Fruit fly (Drosophila melanogaster) Kc167 (cell line): ENCODE data around the gene CG14042.

ENCODE experiments used
- Myc ChIP-seq: fragments of >200 bp; optimal IDR thresholded peaks from 2 replicates; lab custom pipeline; 2017; ENCODE audit warnings: missing external identifiers
- Sin3A ChIP-seq: fragments of >200 bp; optimal IDR thresholded peaks from 2 replicates; lab custom pipeline; 2018; ENCODE audit warnings: missing external identifiers
- h ChIP-seq: fragments of >200 bp; optimal IDR thresholded peaks from 3 replicates; lab custom pipeline; 2018; ENCODE audit warnings: missing external identifiers
- insv ChIP-seq: fragments of >200 bp; optimal IDR thresholded peaks from 3 replicates; lab custom pipeline; 2018; ENCODE audit warnings: missing external identifiers
- psq ChIP-seq: fragments of >200 bp; optimal IDR thresholded peaks from 2 replicates; lab custom pipeline; 2017; ENCODE audit warnings: missing external identifiers
- ttk ChIP-seq: sonication (Bioruptor generic); optimal IDR thresholded peaks from 2 replicates; lab custom pipeline; 2017; ENCODE audit warnings: missing external identifiers

Gene CG14042

DNA sequence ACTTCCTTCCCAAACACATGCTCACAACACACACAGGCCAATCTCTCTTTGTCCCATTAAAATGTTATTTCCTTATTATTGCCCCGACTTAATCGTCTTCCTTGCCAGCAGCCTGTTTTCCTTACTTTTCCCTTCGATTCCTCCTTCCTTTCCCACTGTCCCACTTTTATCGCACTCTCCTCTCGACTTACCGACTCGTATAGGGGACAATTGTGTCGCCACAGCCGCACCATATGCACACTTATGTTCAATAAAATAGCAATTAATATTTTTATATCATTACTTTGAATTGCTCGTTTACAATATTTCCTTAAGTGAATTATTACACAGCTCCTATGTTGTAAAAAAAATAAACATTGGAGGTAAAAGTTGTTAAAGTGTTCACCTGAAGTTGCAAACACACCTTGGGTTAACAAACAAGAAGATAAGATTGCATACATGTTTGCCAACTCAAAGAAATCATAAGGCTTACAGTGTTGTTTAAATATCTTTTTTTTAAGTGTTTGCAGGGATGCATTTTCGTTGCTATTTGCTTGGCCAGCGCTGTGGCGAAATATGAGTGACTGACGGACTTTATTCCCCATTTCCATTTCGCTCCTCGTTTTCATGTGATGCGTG is 49.5 kb downstream of the CG14042 start:
- no peak for TF ChIP-seq Sin3A (lab: Kevin White, UChicago)
- TF ChIP-seq h (lab: Kevin White, UChicago), result no peak
- no peak for TF ChIP-seq Myc (lab: Kevin White, UChicago)
- no peak for TF ChIP-seq ttk
- no peak for TF ChIP-seq insv (lab: Kevin White, UChicago)
- no peak for TF ChIP-seq psq (lab: Kevin White, UChicago)

DNA sequence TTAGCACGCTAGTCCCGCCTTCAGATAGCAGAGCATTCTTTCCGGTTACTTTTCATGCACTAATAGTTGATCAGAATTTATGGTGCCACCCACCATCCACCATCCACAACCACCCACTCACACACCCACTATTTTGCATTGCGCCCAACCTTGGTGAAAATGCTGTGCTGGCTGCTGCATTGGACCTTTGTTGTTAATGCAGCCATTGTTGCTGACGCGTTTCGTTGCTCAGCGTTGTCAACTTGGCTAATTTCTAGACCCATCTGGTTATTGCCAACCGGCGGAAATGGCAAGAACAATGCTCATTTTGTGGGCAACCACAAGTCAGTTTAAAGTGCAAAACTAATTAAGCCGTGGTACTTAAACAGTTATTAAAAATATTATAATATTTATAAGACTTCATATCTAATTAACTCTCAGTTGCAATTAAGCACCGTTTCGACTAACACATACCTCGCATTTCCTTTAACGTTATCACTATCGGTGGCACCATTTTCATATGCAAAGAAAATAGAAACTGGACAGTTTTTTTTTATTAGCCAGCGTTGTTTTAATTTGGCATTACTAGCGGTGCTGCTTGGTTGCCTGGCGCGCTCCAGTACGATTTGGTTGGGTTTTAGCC is 51.3 kb downstream of the CG14042 start:
- TF ChIP-seq insv (lab: Kevin White, UChicago), result no peak
- no peak for TF ChIP-seq Myc (lab: Kevin White, UChicago)
- TF ChIP-seq psq (lab: Kevin White, UChicago), result no peak
- TF ChIP-seq h (lab: Kevin White, UChicago), result no peak
- no peak for TF ChIP-seq ttk
- TF ChIP-seq Sin3A (lab: Kevin White, UChicago), result no peak

DNA sequence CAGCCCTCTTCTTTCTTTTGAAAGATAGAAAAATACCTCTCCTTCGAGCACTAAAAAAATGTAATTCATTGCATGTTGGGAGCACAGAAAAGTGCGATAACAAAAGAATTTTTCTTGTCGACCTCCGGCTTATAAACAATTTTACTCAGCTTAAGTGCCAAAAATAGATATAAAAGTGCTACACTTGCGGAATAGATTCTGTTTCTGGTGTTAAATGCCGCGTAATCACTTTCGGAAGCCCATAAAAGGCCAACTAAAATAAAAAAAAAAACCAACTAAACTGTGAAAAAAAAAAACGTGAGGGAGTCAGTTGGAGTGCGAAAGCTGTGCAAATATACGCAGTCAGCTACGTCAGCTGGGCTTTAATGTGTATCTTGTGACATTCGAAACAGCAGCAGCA is 52.1 kb downstream of the CG14042 start:
- TF ChIP-seq psq (lab: Kevin White, UChicago) (no peak), Sin3A (lab: Kevin White, UChicago) (no peak), h (lab: Kevin White, UChicago) (no peak), insv (lab: Kevin White, UChicago) (no peak), ttk (no peak), Myc (lab: Kevin White, UChicago) (no peak)

DNA sequence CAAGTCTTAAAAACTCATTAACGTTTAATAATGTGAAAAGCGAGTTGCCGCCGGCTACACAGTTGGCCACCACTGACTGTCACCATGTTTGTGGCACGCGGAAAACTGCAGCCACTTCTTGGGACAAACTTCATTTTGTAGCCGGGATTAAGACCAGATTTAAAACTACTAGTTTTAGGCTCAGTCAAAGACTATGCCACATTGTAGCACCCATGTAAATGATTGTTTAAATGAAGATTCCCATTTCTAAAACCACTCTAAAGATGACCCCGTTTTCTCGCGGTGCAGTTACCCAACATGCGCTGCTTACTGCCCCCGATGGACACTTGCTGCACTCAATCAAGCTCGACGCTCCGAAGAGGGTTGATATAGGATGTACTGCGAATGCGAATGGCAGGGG is 52.8 kb downstream of the CG14042 start:
- TF ChIP-seq Myc (lab: Kevin White, UChicago), result no peak
- no peak for TF ChIP-seq Sin3A (lab: Kevin White, UChicago)
